Worm (Caenorhabditis elegans): ENCODE measurements around the gene F54C9.9.

ce11 chrII:8600165-8600564, 22.3 kb downstream of the F54C9.9 start, which contains the start of gene pigg-1:
- TF ChIP-seq elt-1 (tag; optimal IDR thresholded peaks at IDR 0.05; ENCODE audit: borderline replicate concordance, insufficient read depth) (no peak), nhr-28 (tag; optimal IDR thresholded peaks at IDR 0.05) (no peak), M03D4.4 (tag; optimal IDR thresholded peaks at IDR 0.05) (no peak), unc-62 (GFP tag; optimal IDR thresholded peaks at IDR 0.05) (no peak), nhr-237 (tag; optimal IDR thresholded peaks at IDR 0.05) (no peak), mls-2 (tag; optimal IDR thresholded peaks at IDR 0.05) (no peak), zip-8 (tag; optimal IDR thresholded peaks at IDR 0.05) (no peak), pha-4 (tag; optimal IDR thresholded peaks at IDR 0.05) (no peak)
